Fruit fly (Drosophila melanogaster): Measurements from ENCODE around the gene CG10907.

DNA sequence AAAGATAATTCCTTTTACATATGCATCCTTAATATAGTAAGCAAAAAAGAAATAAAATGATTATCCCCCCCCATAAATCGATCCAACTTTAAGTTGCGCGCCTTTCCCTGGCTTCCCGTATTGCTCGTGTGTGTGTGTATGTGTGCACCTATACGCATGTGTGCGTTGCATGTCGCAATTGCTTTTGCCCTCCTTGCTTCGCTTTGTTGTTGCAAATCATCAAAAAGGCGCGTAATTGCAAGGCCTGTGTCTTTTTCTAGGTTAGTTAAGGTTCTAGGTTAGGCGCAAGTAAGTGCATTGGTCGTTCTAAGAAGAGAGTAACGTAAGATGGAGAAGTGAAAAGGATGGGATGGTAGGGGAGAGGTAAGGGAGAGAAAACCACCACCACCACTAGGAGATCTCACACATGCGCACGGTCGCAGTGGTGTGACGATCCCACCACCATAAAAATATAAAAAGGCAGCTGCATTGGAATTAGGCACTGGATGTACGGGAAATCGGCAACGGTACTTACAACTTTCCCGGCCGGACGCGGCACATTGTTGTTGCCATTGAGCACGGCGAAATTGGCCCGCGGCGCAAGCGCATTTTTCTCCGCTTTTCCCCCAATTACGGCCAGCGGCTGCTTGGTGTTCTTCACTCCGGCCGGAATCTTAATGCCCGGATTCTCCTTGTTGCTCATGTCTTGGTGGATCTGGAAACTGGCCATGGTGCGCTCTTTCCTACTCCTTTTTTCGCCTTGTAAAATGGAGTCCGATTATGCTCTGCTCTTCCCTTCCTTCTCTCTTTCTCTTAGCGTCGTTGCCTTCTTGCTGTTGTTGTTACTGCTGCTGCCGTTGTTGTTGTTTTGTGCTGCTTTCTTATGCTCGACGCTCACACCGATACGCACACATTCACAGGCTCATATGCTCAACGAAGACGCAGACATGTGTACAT lies 39.3 kb downstream of the CG10907 start:
- TF ChIP-seq ttk (optimal IDR thresholded peaks at IDR 0.05) (no peak), psq (optimal IDR thresholded peaks at IDR 0.05) (no peak), Sin3A (optimal IDR thresholded peaks at IDR 0.05) (no peak), insv (optimal IDR thresholded peaks at IDR 0.05) (no peak), Myc (optimal IDR thresholded peaks at IDR 0.05) (no peak), h (optimal IDR thresholded peaks at IDR 0.05) (no peak)
